Worm (Caenorhabditis elegans) whole organism, young adult: Measurements from ENCODE around the gene idpa-2.

Experiments used
- ama-1 ChIP-seq, 3 experiments: fragments of 150-350 bp in 1 of 3; sonication (generic microtip) in 2 of 3; optimal IDR thresholded peaks; 2 replicates each; lab custom pipeline; 2014 to 2018; ENCODE audit warnings: missing biosample characterization in 2 of 3, missing genetic modification characterization in 2 of 3, missing genetic modification reagents in 2 of 3
- attf-6 ChIP-seq: fragments of 200-800 bp; sonication (Bioruptor generic); IDR thresholded peaks from 2 replicates; pipeline ENCODE4 v1.3.6; 2022; ENCODE audit warnings: missing genetic modification reagents, missing genetic modification characterization, missing compliant biosample characterization
- cebp-1 ChIP-seq, 2 experiments: fragments of 200-800 bp in 1 of 2; sonication (Bioruptor generic) in 1 of 2; sonication (generic microtip) in 1 of 2; IDR thresholded peaks in 1 of 2; optimal IDR thresholded peaks in 1 of 2; 2 replicates each; pipeline versions ENCODE4 v1.3.6 to Lab custom; 2017 to 2022; ENCODE audit warnings: missing compliant biosample characterization in 2 of 2, missing genetic modification characterization in 2 of 2, mild to moderate bottlenecking in 1 of 2, missing genetic modification reagents in 1 of 2, moderate library complexity in 1 of 2
- him-1 ChIP-seq: sonication (generic microtip); optimal IDR thresholded peaks from 2 replicates; lab custom pipeline; 2016; ENCODE audit warnings: missing genotype, missing genetic modification reagents, missing genetic modification characterization, missing compliant biosample characterization
- madf-6 ChIP-seq: fragments of 200-800 bp; sonication (Bioruptor generic); IDR thresholded peaks from 2 replicates; pipeline ENCODE4 v1.3.6; 2022; ENCODE audit warnings: missing genetic modification reagents, missing genetic modification characterization, missing compliant biosample characterization
- nfya-1 ChIP-seq: sonication (generic microtip); optimal IDR thresholded peaks from 2 replicates; lab custom pipeline; 2017; ENCODE audit warnings: antibody characterized with exemption, missing compliant biosample characterization, missing genetic modification characterization, borderline replicate concordance; ENCODE audit not compliant: insufficient read depth
- sea-2 ChIP-seq: fragments of 200-800 bp; sonication (Bioruptor generic); IDR thresholded peaks from 2 replicates; pipeline ENCODE4 v1.3.6; 2022; ENCODE audit warnings: missing genetic modification characterization, missing compliant biosample characterization
- snpc-1.1 ChIP-seq: sonication (generic microtip); optimal IDR thresholded peaks from 2 replicates; lab custom pipeline; 2017; ENCODE audit warnings: missing genetic modification characterization, mild to moderate bottlenecking, missing compliant biosample characterization, antibody characterized with exemption, moderate library complexity, missing genotype, missing genetic modification reagents; ENCODE audit not compliant: insufficient read depth
- unc-62 ChIP-seq: fragments of 150-350 bp; optimal IDR thresholded peaks from 2 replicates; lab custom pipeline; 2014; ENCODE audit warnings: missing biosample characterization, missing genetic modification reagents, missing genetic modification characterization

- no peak for TF ChIP-seq unc-62 (GFP tag; lab: Kevin White, UChicago)
- no peak for TF ChIP-seq ama-1 (optimal IDR thresholded peaks at IDR 0.05; lab: Kevin White, UChicago)
- TF ChIP-seq ama-1 (GFP tag; optimal IDR thresholded peaks at IDR 0.05; lab: Kevin White, UChicago): no peak
- no peak for TF ChIP-seq nfya-1 (tag; lab: Kevin White, UChicago)
- TF ChIP-seq sea-2 (GFP tag; lab: Robert Waterston, UW): no peak
- TF ChIP-seq cebp-1 (GFP tag; IDR thresholded peaks at IDR 0.05; lab: Robert Waterston, UW): no peak
- no peak for TF ChIP-seq cebp-1 (tag; optimal IDR thresholded peaks at IDR 0.05; lab: Kevin White, UChicago)
- no peak for TF ChIP-seq snpc-1.1
- no peak for TF ChIP-seq madf-6 (GFP tag; lab: Robert Waterston, UW)
- TF ChIP-seq him-1 (tag; lab: Kevin White, UChicago): no peak
- TF ChIP-seq attf-6 (GFP tag; lab: Robert Waterston, UW): no peak
Measured at ce11 chrII:8808482-8808881, 15.9 kb upstream of the idpa-2 start, which contains the start of gene F07H5.10.
